Worm (Caenorhabditis elegans) whole organism, young adult: ENCODE data around the gene srg-69.

Source experiments
- B0019.2 ChIP-seq: fragments of 200-800 bp; sonication (Bioruptor generic); conservative IDR thresholded peaks from 2 replicates; pipeline ENCODE4 v1.3.6; 2022; ENCODE audit warnings: missing genetic modification reagents, missing genetic modification characterization, missing compliant biosample characterization
- B0336.3 ChIP-seq: fragments of 200-800 bp; sonication (Bioruptor generic); IDR thresholded peaks from 2 replicates; pipeline ENCODE4 v1.3.6; 2022; ENCODE audit warnings: missing genetic modification characterization, missing compliant biosample characterization
- C06A6.2 ChIP-seq: fragments of 200-800 bp; sonication (Bioruptor generic); conservative IDR thresholded peaks from 2 replicates; pipeline ENCODE4 v1.3.6; 2022; ENCODE audit warnings: missing genetic modification characterization, missing compliant biosample characterization
- F37B4.10 ChIP-seq: fragments of 200-800 bp; sonication (Bioruptor generic); IDR thresholded peaks from 2 replicates; pipeline ENCODE4 v1.3.6; 2022; ENCODE audit warnings: missing genetic modification characterization, missing compliant biosample characterization
- F55B11.4 ChIP-seq: sonication (generic microtip); optimal IDR thresholded peaks from 2 replicates; lab custom pipeline; 2016; ENCODE audit warnings: missing compliant biosample characterization, missing genetic modification characterization, borderline replicate concordance; ENCODE audit not compliant: insufficient read depth
- K11D2.4 ChIP-seq: fragments of 200-800 bp; sonication (Bioruptor generic); IDR thresholded peaks from 2 replicates; pipeline ENCODE4 v1.3.6; 2022; ENCODE audit warnings: missing genetic modification reagents, missing genetic modification characterization, missing compliant biosample characterization
- Y53G8AR.9 ChIP-seq: fragments of 200-800 bp; sonication (Bioruptor generic); conservative IDR thresholded peaks from 2 replicates; pipeline ENCODE4 v1.3.6; 2022; ENCODE audit warnings: missing genetic modification reagents, missing genetic modification characterization, missing compliant biosample characterization
- Y67H2A.10 ChIP-seq: fragments of 200-800 bp; sonication (Bioruptor generic); conservative IDR thresholded peaks from 2 replicates; pipeline ENCODE4 v1.3.6; 2022; ENCODE audit warnings: missing genetic modification reagents, missing genetic modification characterization, missing compliant biosample characterization
- ZK185.1 ChIP-seq: sonication (generic microtip); optimal IDR thresholded peaks from 2 replicates; lab custom pipeline; 2016; ENCODE audit warnings: mild to moderate bottlenecking, missing genetic modification characterization, missing compliant biosample characterization; ENCODE audit not compliant: poor library complexity, severe bottlenecking
- akir-1 ChIP-seq: fragments of 200-800 bp; sonication (Bioruptor generic); optimal IDR thresholded peaks from 2 replicates; lab custom pipeline; 2018; ENCODE audit warnings: mild to moderate bottlenecking, missing genetic modification characterization, moderate library complexity, missing compliant biosample characterization
- ama-1 ChIP-seq, 3 experiments: fragments of 150-350 bp in 1 of 3; sonication (generic microtip) in 2 of 3; optimal IDR thresholded peaks; 2 replicates each; lab custom pipeline; 2014 to 2018; ENCODE audit warnings: missing biosample characterization in 2 of 3, missing genetic modification characterization in 2 of 3, missing genetic modification reagents in 2 of 3
- atf-7 ChIP-seq: sonication (generic microtip); optimal IDR thresholded peaks from 2 replicates; lab custom pipeline; 2017; ENCODE audit warnings: mild to moderate bottlenecking, missing genetic modification characterization, missing compliant biosample characterization
- attf-5 ChIP-seq: fragments of 200-800 bp; sonication (Bioruptor generic); optimal IDR thresholded peaks from 2 replicates; lab custom pipeline; 2018; ENCODE audit warnings: mild to moderate bottlenecking, missing genetic modification characterization, missing compliant biosample characterization
- cebp-1 ChIP-seq, 2 experiments: fragments of 200-800 bp in 1 of 2; sonication (Bioruptor generic) in 1 of 2; sonication (generic microtip) in 1 of 2; IDR thresholded peaks in 1 of 2; optimal IDR thresholded peaks in 1 of 2; 2 replicates each; pipeline versions ENCODE4 v1.3.6 to Lab custom; 2017 to 2022; ENCODE audit warnings: missing compliant biosample characterization in 2 of 2, missing genetic modification characterization in 2 of 2, mild to moderate bottlenecking in 1 of 2, missing genetic modification reagents in 1 of 2, moderate library complexity in 1 of 2
- ceh-100 ChIP-seq: fragments of 200-800 bp; sonication (Bioruptor generic); IDR thresholded peaks from 2 replicates; pipeline ENCODE4 v1.3.6; 2022; ENCODE audit warnings: missing genetic modification reagents, missing genetic modification characterization, missing compliant biosample characterization
- ceh-27 ChIP-seq: fragments of 200-800 bp; sonication (Bioruptor generic); optimal IDR thresholded peaks from 2 replicates; lab custom pipeline; 2018; ENCODE audit warnings: mild to moderate bottlenecking, missing genetic modification characterization, moderate library complexity, missing compliant biosample characterization
- ceh-40 ChIP-seq: fragments of 200-800 bp; sonication (Bioruptor generic); IDR thresholded peaks from 2 replicates; pipeline ENCODE4 v1.3.6; 2022; ENCODE audit warnings: missing genetic modification characterization, missing compliant biosample characterization
- die-1 ChIP-seq: sonication (generic microtip); optimal IDR thresholded peaks from 2 replicates; lab custom pipeline; 2016; ENCODE audit warnings: missing genotype, mild to moderate bottlenecking, missing genetic modification characterization, missing compliant biosample characterization
- dox-1 ChIP-seq: fragments of 200-800 bp; sonication (Bioruptor generic); IDR thresholded peaks from 2 replicates; pipeline ENCODE4 v1.3.6; 2022; ENCODE audit warnings: missing genetic modification reagents, missing genetic modification characterization, missing compliant biosample characterization
- dpl-1 ChIP-seq: fragments of 150-350 bp; optimal IDR thresholded peaks from 2 replicates; lab custom pipeline; 2014; ENCODE audit warnings: missing biosample characterization, missing genetic modification reagents, missing genetic modification characterization
- efl-1 ChIP-seq: fragments of 150-350 bp; optimal IDR thresholded peaks from 2 replicates; lab custom pipeline; 2014; ENCODE audit warnings: missing biosample characterization, missing genetic modification reagents, missing genetic modification characterization
- egl-18 ChIP-seq: fragments of 200-800 bp; sonication (Bioruptor generic); IDR thresholded peaks from 2 replicates; pipeline ENCODE4 v1.3.6; 2022; ENCODE audit warnings: missing genetic modification reagents, missing genetic modification characterization, missing compliant biosample characterization
- ekl-4 ChIP-seq: fragments of 200-800 bp; sonication (Bioruptor generic); IDR thresholded peaks from 2 replicates; pipeline ENCODE4 v1.3.6; 2022; ENCODE audit warnings: missing genetic modification reagents, missing genetic modification characterization, missing compliant biosample characterization
- ets-4 ChIP-seq: fragments of 200-800 bp; sonication (Bioruptor generic); optimal IDR thresholded peaks from 2 replicates; lab custom pipeline; 2018; ENCODE audit warnings: mild to moderate bottlenecking, missing genetic modification characterization, missing compliant biosample characterization
- hmg-1.2 ChIP-seq: fragments of 200-800 bp; sonication (Bioruptor generic); IDR thresholded peaks from 2 replicates; pipeline ENCODE4 v1.3.6; 2022; ENCODE audit warnings: missing genetic modification reagents, missing genetic modification characterization, missing compliant biosample characterization
- let-526 ChIP-seq: fragments of 200-800 bp; sonication (Bioruptor generic); IDR thresholded peaks from 2 replicates; pipeline ENCODE4 v1.3.6; 2022; ENCODE audit warnings: missing genetic modification reagents, missing genetic modification characterization, missing compliant biosample characterization
- lin-35 ChIP-seq, 3 experiments: fragments of 150-350 bp in 2 of 3; sonication (generic microtip) in 1 of 3; optimal IDR thresholded peaks; 2 replicates each; lab custom pipeline; 2014 to 2018; ENCODE audit warnings: missing biosample characterization in 3 of 3, missing genetic modification characterization in 3 of 3, missing genetic modification reagents in 3 of 3
- lin-40 ChIP-seq: sonication (generic microtip); optimal IDR thresholded peaks from 2 replicates; lab custom pipeline; 2016; ENCODE audit warnings: missing genetic modification characterization, mild to moderate bottlenecking, missing compliant biosample characterization, missing genotype, missing genetic modification reagents
- lin-54 ChIP-seq: fragments of 200-800 bp; sonication (Bioruptor generic); optimal IDR thresholded peaks from 2 replicates; lab custom pipeline; 2018; ENCODE audit warnings: mild to moderate bottlenecking, missing genetic modification characterization, missing compliant biosample characterization
- lir-1 ChIP-seq: fragments of 200-800 bp; sonication (Bioruptor generic); conservative IDR thresholded peaks from 2 replicates; pipeline ENCODE4 v1.3.6; 2022; ENCODE audit warnings: missing genetic modification reagents, missing genetic modification characterization, missing compliant biosample characterization
- madf-10 ChIP-seq: sonication (generic microtip); optimal IDR thresholded peaks from 2 replicates; lab custom pipeline; 2016; ENCODE audit warnings: mild to moderate bottlenecking, missing genetic modification characterization, missing compliant biosample characterization
- mes-4 ChIP-seq: sonication (generic microtip); optimal IDR thresholded peaks from 2 replicates; lab custom pipeline; 2016; ENCODE audit warnings: missing genotype, missing genetic modification characterization, missing compliant biosample characterization
- nfyb-1 ChIP-seq: fragments of 200-800 bp; sonication (Bioruptor generic); IDR thresholded peaks from 2 replicates; pipeline ENCODE4 v1.3.6; 2022; ENCODE audit warnings: missing genetic modification reagents, missing genetic modification characterization, missing compliant biosample characterization
- nhr-120 ChIP-seq: fragments of 200-800 bp; sonication (Bioruptor generic); IDR thresholded peaks from 2 replicates; pipeline ENCODE4 v1.3.6; 2022; ENCODE audit warnings: missing genetic modification characterization, missing compliant biosample characterization
- nhr-80 ChIP-seq: sonication (generic microtip); optimal IDR thresholded peaks from 2 replicates; lab custom pipeline; 2016; ENCODE audit warnings: missing genetic modification characterization, missing compliant biosample characterization
- nhr-90 ChIP-seq: sonication (generic microtip); optimal IDR thresholded peaks from 2 replicates; lab custom pipeline; 2016; ENCODE audit warnings: missing genotype, mild to moderate bottlenecking, missing genetic modification characterization, missing compliant biosample characterization
- pbrm-1 ChIP-seq: fragments of 200-800 bp; sonication (Bioruptor generic); IDR thresholded peaks from 2 replicates; pipeline ENCODE4 v1.3.6; 2022; ENCODE audit warnings: missing genetic modification reagents, missing genetic modification characterization, missing compliant biosample characterization
- pha-4 ChIP-seq: fragments of 150-350 bp; sonication (generic microtip); optimal IDR thresholded peaks from 2 replicates; lab custom pipeline; 2014; ENCODE audit warnings: missing biosample characterization, missing genetic modification reagents, missing genetic modification characterization
- somi-1 ChIP-seq: fragments of 200-800 bp; sonication (Bioruptor generic); optimal IDR thresholded peaks from 2 replicates; lab custom pipeline; 2018; ENCODE audit warnings: mild to moderate bottlenecking, missing genetic modification characterization, missing compliant biosample characterization
- tbp1 ChIP-seq: fragments of 200-800 bp; sonication (Bioruptor generic); optimal IDR thresholded peaks from 2 replicates; lab custom pipeline; 2018; ENCODE audit warnings: mild to moderate bottlenecking, missing genetic modification characterization, missing compliant biosample characterization
- tbx-9 ChIP-seq: sonication (generic microtip); optimal IDR thresholded peaks from 2 replicates; lab custom pipeline; 2016; ENCODE audit warnings: borderline replicate concordance, missing genetic modification characterization, inconsistent platforms, missing compliant biosample characterization
- tlf-1 ChIP-seq: fragments of 200-800 bp; sonication (Bioruptor generic); optimal IDR thresholded peaks from 2 replicates; lab custom pipeline; 2018; ENCODE audit warnings: mild to moderate bottlenecking, missing genetic modification characterization, missing compliant biosample characterization
- unc-62 ChIP-seq: fragments of 150-350 bp; optimal IDR thresholded peaks from 2 replicates; lab custom pipeline; 2014; ENCODE audit warnings: missing biosample characterization, missing genetic modification reagents, missing genetic modification characterization
- zfh-2 ChIP-seq: fragments of 200-800 bp; sonication (Bioruptor generic); conservative IDR thresholded peaks from 2 replicates; pipeline ENCODE4 v1.3.6; 2022; ENCODE audit warnings: missing genetic modification reagents, missing genetic modification characterization, missing compliant biosample characterization
- ztf-26 ChIP-seq: sonication (generic microtip); optimal IDR thresholded peaks from 2 replicates; lab custom pipeline; 2017; ENCODE audit warnings: missing genetic modification characterization, missing compliant biosample characterization

The srg-69 gene

DNA sequence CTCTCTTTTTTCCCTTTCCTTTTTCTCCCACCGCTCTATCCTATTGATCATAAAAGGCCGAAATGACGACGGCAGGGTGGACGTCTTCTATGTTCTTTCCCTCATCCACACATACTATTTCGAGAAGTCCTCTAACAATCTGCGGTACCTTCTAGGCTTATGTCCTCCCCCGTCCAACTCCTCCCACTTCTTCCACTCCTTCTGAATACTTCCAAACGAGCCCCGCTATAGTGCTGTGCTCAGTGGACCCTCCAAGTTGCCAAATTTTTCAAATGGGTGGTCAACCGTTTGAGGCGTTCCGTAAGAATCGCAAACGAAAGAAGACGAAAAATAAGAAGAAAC, 19.5 kb upstream of the srg-69 start (continued):
- no peak for TF ChIP-seq tbx-9 (tag; lab: Kevin White, UChicago)
- no peak for TF ChIP-seq mes-4 (tag; lab: Kevin White, UChicago)
- no peak for TF ChIP-seq tlf-1 (GFP tag; lab: Kevin White, UChicago)
- TF ChIP-seq zfh-2 (GFP tag; lab: Robert Waterston, UW) = 0 out of 2 replicates have a peak, but pooled peaks have one; percentile 29
- no peak for TF ChIP-seq dpl-1 (GFP tag; lab: Kevin White, UChicago)
- TF ChIP-seq Y67H2A.10 (GFP tag; lab: Robert Waterston, UW) = no peak
- TF ChIP-seq Y53G8AR.9 (GFP tag; lab: Robert Waterston, UW) = no peak
- TF ChIP-seq B0019.2 (GFP tag; lab: Robert Waterston, UW) = no peak
- no peak for TF ChIP-seq nhr-120 (GFP tag; lab: Robert Waterston, UW)
- no peak for TF ChIP-seq ztf-26 (tag; lab: Kevin White, UChicago)
- no peak for TF ChIP-seq akir-1
- no peak for TF ChIP-seq ekl-4 (GFP tag; lab: Robert Waterston, UW)

ce11 chrII:5336660-5337494, 18.6 kb upstream of the srg-69 start:
- TF ChIP-seq ets-4 (GFP tag; lab: Kevin White, UChicago) (no peak), ceh-27 (GFP tag; lab: Kevin White, UChicago) (peak; percentile 63), ceh-100 (GFP tag; lab: Robert Waterston, UW) (0 out of 2 replicates have a peak, but pooled peaks have one; percentile 13), attf-5 (GFP tag; lab: Kevin White, UChicago) (peak; percentile 12), egl-18 (GFP tag; lab: Robert Waterston, UW) (no peak), die-1 (tag; lab: Kevin White, UChicago) (peak; percentile 5), C06A6.2 (GFP tag; lab: Robert Waterston, UW) (0 out of 2 replicates have a peak, but pooled peaks have one; percentile 10), ceh-40 (GFP tag; lab: Robert Waterston, UW) (0 out of 2 replicates have a peak, but pooled peaks have one; percentile 43), tbp1 (GFP tag; lab: Kevin White, UChicago) (peak; percentile 21), somi-1 (peak; percentile 45), atf-7 (tag; lab: Kevin White, UChicago) (peak; percentile 27), zfh-2 (GFP tag; lab: Robert Waterston, UW) (peak; percentile 90), nhr-80 (tag; lab: Kevin White, UChicago) (peak; percentile 32), lin-35 (GFP tag; optimal IDR thresholded peaks at IDR 0.05; lab: Kevin White, UChicago) (peak in 1 of 3 experiments; percentile 40), ama-1 (optimal IDR thresholded peaks at IDR 0.05; lab: Kevin White, UChicago) (no peak), ama-1 (GFP tag; optimal IDR thresholded peaks at IDR 0.05; lab: Kevin White, UChicago) (no peak), B0336.3 (GFP tag; lab: Robert Waterston, UW) (0 out of 2 replicates have a peak, but pooled peaks have one; percentile 36), efl-1 (peak; percentile 22), pha-4 (tag; lab: Kevin White, UChicago) (no peak), F37B4.10 (GFP tag; lab: Robert Waterston, UW) (no peak), let-526 (GFP tag; lab: Robert Waterston, UW) (no peak), lin-54 (GFP tag; lab: Kevin White, UChicago) (peak; percentile 30), pbrm-1 (GFP tag; lab: Robert Waterston, UW) (peak; percentile 43; the same call in 1 of the 2 replicates), lir-1 (GFP tag; lab: Robert Waterston, UW) (no peak), F55B11.4 (tag; lab: Kevin White, UChicago) (no peak), K11D2.4 (GFP tag; lab: Robert Waterston, UW) (peak; percentile 66), cebp-1 (GFP tag; IDR thresholded peaks at IDR 0.05; lab: Robert Waterston, UW) (no peak), cebp-1 (tag; optimal IDR thresholded peaks at IDR 0.05; lab: Kevin White, UChicago) (peak; percentile 69), madf-10 (peak; percentile 15), lin-40 (tag; lab: Kevin White, UChicago) (peak; percentile 67), ZK185.1 (tag; lab: Kevin White, UChicago) (peak; percentile 45), nfyb-1 (GFP tag; lab: Robert Waterston, UW) (peak; percentile 49; the same call in 1 of the 2 replicates), nhr-90 (tag; lab: Kevin White, UChicago) (no peak), unc-62 (peak; percentile 54), hmg-1.2 (GFP tag; lab: Robert Waterston, UW) (peak; percentile 81), dox-1 (GFP tag; lab: Robert Waterston, UW) (peak; percentile 40; the same call in 1 of the 2 replicates)
